Worm (Caenorhabditis elegans): Measurements from ENCODE around the gene T10F2.2.

DNA sequence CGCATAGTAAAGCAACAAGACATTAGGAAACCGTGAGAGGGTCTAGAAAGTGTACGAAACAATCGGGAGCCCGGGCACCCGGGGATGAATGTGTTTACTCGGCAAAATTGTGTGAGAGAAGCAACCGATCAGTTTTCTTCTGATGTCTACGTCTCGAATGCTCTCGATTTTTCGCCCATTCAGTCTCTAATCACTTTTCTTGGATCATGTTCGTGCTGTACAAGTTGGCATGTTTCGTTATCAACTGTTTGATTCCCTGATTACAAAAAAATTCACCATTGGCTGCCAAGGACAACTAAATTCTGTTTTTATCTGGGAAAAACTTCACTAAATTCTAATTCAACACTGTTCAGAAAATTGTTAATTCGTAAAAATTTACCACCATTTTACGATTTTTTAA lies 15.5 kb upstream of the T10F2.2 start:
- TF ChIP-seq aly-2 (tag; optimal IDR thresholded peaks at IDR 0.05): no peak
- no peak for TF ChIP-seq ceh-16 (tag; optimal IDR thresholded peaks at IDR 0.05)
- no peak for TF ChIP-seq nhr-10 (tag; optimal IDR thresholded peaks at IDR 0.05)
- TF ChIP-seq nhr-6 (tag; optimal IDR thresholded peaks at IDR 0.05): no peak
- TF ChIP-seq ztf-4 (tag; optimal IDR thresholded peaks at IDR 0.05): no peak
- TF ChIP-seq ama-1 (optimal IDR thresholded peaks at IDR 0.05): no peak
- no peak for TF ChIP-seq ceh-82 (tag; optimal IDR thresholded peaks at IDR 0.05)

Measured in whole organism, L2 larva.